Worm (Caenorhabditis elegans): ENCODE data around the gene Y55F3BL.4.

Y55F3BL.4 gene

DNA sequence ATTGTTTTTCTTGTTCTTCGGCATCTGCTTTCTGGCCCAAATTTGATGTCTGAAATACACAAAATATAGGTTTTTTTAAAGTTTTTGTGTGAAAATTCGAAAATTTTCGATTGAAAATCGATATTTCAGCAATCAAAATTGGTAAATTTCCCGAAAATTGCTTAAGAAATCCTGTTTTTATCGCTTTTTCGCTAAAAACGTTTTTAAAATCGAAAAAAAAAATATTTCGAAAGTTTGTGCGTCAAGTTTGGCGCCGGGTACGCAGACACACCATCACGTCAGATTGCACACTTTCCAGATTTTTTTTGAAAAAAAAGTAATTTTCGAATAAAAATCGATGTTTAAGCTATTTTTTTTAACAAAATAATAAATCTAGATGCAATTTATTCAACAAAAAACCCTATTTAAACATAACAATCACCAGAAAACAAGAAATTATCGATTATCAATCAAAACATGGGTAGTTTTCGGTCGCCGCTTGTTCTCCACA lies 9.5 kb upstream of the Y55F3BL.4 start, which contains the start of gene skr-18:
Gene skr-18, minus strand, starts transcription at position 51 of the 490 bp plus-strand sequence.
- no peak for TF ChIP-seq ceh-43 (GFP tag; optimal IDR thresholded peaks at IDR 0.05)

ce11 chrIV:796521-797073 lies 8.3 kb upstream of the Y55F3BL.4 start, which contains the start of the genes F56B3.11 and ech-5:
Gene F56B3.11 (minus strand): TSS chrIV:796571.
Gene ech-5 (plus strand): TSS chrIV:797023.
- TF ChIP-seq snpc-4 (tag; optimal IDR thresholded peaks at IDR 0.05), result no peak
- TF ChIP-seq lsy-2 (tag; optimal IDR thresholded peaks at IDR 0.05), result peak; percentile 69
- TF ChIP-seq ceh-83 (GFP tag; optimal IDR thresholded peaks at IDR 0.05), result peak; percentile 49
- no peak for TF ChIP-seq unc-120 (tag; optimal IDR thresholded peaks at IDR 0.05; ENCODE audit: poor library complexity, severe bottlenecking)
- no peak for TF ChIP-seq nhr-76 (tag; optimal IDR thresholded peaks at IDR 0.05)
- TF ChIP-seq cnd-1 (tag; optimal IDR thresholded peaks at IDR 0.05), result no peak
- TF ChIP-seq mab-5 (tag; optimal IDR thresholded peaks at IDR 0.05), result peak; percentile 36
- peak; percentile 26 for TF ChIP-seq ceh-43 (GFP tag; optimal IDR thresholded peaks at IDR 0.05)
- TF ChIP-seq M03D4.4 (tag; optimal IDR thresholded peaks at IDR 0.05), result peak; percentile 37
- peak; percentile 34 for TF ChIP-seq drap-1 (GFP tag; optimal IDR thresholded peaks at IDR 0.05)
- peak; percentile 55 for TF ChIP-seq bed-3 (GFP tag; optimal IDR thresholded peaks at IDR 0.05)
- peak; percentile 81 for TF ChIP-seq sptf-1 (tag; optimal IDR thresholded peaks at IDR 0.05)
- peak; percentile 80 for TF ChIP-seq ces-1 (GFP tag; optimal IDR thresholded peaks at IDR 0.05)
- peak; percentile 20 for TF ChIP-seq mep-1 (tag; optimal IDR thresholded peaks at IDR 0.05)
- TF ChIP-seq ceh-39 (tag; optimal IDR thresholded peaks at IDR 0.05), result no peak
- no peak for TF ChIP-seq pha-4 (tag; optimal IDR thresholded peaks at IDR 0.05)
- peak; percentile 82 for TF ChIP-seq nhr-237 (tag; optimal IDR thresholded peaks at IDR 0.05)
- TF ChIP-seq elt-1 (tag; optimal IDR thresholded peaks at IDR 0.05; ENCODE audit: borderline replicate concordance, insufficient read depth), result no peak
- TF ChIP-seq flh-1 (GFP tag; optimal IDR thresholded peaks at IDR 0.05), result no peak

DNA sequence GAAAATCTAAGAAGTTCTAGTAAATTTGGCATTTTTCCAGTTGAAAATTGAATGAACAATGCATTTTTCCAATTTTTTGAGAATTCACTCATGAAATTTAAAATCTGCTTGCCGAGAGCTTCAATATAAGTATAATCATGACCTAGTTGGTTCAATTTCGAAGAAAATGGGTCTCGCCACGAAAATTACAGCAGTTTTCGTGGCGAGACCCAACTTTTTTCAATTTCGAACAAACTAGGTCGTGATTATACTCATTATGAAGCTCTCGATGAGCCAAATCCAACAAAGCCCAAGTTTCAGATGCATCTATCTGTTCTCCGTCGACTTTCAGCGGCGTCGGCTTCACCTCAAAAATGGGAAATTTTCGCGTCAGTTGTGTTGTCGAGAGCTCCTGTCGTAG lies 4.4 kb upstream of the Y55F3BL.4 start, which contains the start of gene mrpl-46:
Gene mrpl-46, plus strand, starts transcription at position 301 of the 400 bp plus-strand sequence.
- no peak for TF ChIP-seq nhr-76 (tag; optimal IDR thresholded peaks at IDR 0.05)
- no peak for TF ChIP-seq lin-13 (tag; optimal IDR thresholded peaks at IDR 0.05)
- no peak for TF ChIP-seq lin-32 (GFP tag; optimal IDR thresholded peaks at IDR 0.05)
- no peak for TF ChIP-seq mep-1 (tag; optimal IDR thresholded peaks at IDR 0.05)
- TF ChIP-seq unc-62 (GFP tag; optimal IDR thresholded peaks at IDR 0.05), result no peak
- TF ChIP-seq unc-120 (tag; optimal IDR thresholded peaks at IDR 0.05; ENCODE audit: poor library complexity, severe bottlenecking), result no peak
- TF ChIP-seq tbx-8 (GFP tag; optimal IDR thresholded peaks at IDR 0.05), result no peak
- no peak for TF ChIP-seq mls-2 (tag; optimal IDR thresholded peaks at IDR 0.05)
- TF ChIP-seq blmp-1 (tag; optimal IDR thresholded peaks at IDR 0.05), result no peak
- TF ChIP-seq ces-1 (GFP tag; optimal IDR thresholded peaks at IDR 0.05), result no peak
- TF ChIP-seq nhr-237 (tag; optimal IDR thresholded peaks at IDR 0.05), result no peak
- TF ChIP-seq ham-2 (GFP tag; optimal IDR thresholded peaks at IDR 0.05), result no peak
- no peak for TF ChIP-seq lsy-2 (tag; optimal IDR thresholded peaks at IDR 0.05)
- no peak for TF ChIP-seq bed-3 (GFP tag; optimal IDR thresholded peaks at IDR 0.05)
- TF ChIP-seq snpc-4 (tag; optimal IDR thresholded peaks at IDR 0.05), result no peak
- no peak for TF ChIP-seq flh-1 (GFP tag; optimal IDR thresholded peaks at IDR 0.05)
- TF ChIP-seq sptf-1 (tag; optimal IDR thresholded peaks at IDR 0.05), result no peak

ce11 chrIV:801162-801561 lies 3.7 kb upstream of the Y55F3BL.4 start:
- no peak for TF ChIP-seq sptf-1 (tag; optimal IDR thresholded peaks at IDR 0.05)
- no peak for TF ChIP-seq mab-5 (tag; optimal IDR thresholded peaks at IDR 0.05)
- TF ChIP-seq hlh-1 (tag; optimal IDR thresholded peaks at IDR 0.05), result no peak
- no peak for TF ChIP-seq lsy-2 (tag; optimal IDR thresholded peaks at IDR 0.05)
- no peak for TF ChIP-seq lin-32 (GFP tag; optimal IDR thresholded peaks at IDR 0.05)
- no peak for TF ChIP-seq tbx-8 (GFP tag; optimal IDR thresholded peaks at IDR 0.05)
- TF ChIP-seq mls-2 (tag; optimal IDR thresholded peaks at IDR 0.05), result no peak
- TF ChIP-seq ceh-39 (tag; optimal IDR thresholded peaks at IDR 0.05), result no peak
- no peak for TF ChIP-seq unc-62 (GFP tag; optimal IDR thresholded peaks at IDR 0.05)
- TF ChIP-seq elt-3 (tag; optimal IDR thresholded peaks at IDR 0.05), result no peak
- no peak for TF ChIP-seq sem-2 (GFP tag; optimal IDR thresholded peaks at IDR 0.05)
- no peak for TF ChIP-seq pha-4 (tag; optimal IDR thresholded peaks at IDR 0.05)
- no peak for TF ChIP-seq blmp-1 (tag; optimal IDR thresholded peaks at IDR 0.05)
- no peak for TF ChIP-seq ztf-11 (tag; optimal IDR thresholded peaks at IDR 0.05)

DNA sequence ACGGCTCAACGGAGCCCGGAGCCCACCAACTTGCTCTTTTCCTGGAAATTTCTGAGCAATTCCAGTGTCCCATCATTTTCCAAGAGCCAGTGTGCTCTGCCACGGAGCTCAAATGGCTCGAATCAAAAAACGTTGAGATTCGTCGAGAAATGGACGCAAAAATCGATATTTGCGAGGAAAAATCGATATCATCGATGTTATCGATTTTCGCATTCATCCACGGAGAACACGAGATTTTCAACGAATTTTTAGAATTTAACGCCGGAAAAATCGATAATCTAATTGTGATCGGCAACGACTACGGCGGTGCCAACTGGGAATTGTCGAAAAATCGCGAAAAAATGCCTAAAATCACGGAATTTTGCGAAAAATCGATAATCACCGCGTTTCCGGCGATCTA lies 791 bp downstream of the Y55F3BL.4 start:
- TF ChIP-seq nhr-12 (tag; optimal IDR thresholded peaks at IDR 0.05), result no peak
- TF ChIP-seq mab-5 (tag; optimal IDR thresholded peaks at IDR 0.05), result no peak
- TF ChIP-seq M03D4.4 (tag; optimal IDR thresholded peaks at IDR 0.05), result no peak
- TF ChIP-seq ceh-83 (GFP tag; optimal IDR thresholded peaks at IDR 0.05), result no peak
- TF ChIP-seq snpc-4 (tag; optimal IDR thresholded peaks at IDR 0.05), result no peak
- TF ChIP-seq nhr-28 (tag; optimal IDR thresholded peaks at IDR 0.05), result no peak
- no peak for TF ChIP-seq pha-4 (tag; optimal IDR thresholded peaks at IDR 0.05)
- no peak for TF ChIP-seq tbx-8 (GFP tag; optimal IDR thresholded peaks at IDR 0.05)
- no peak for TF ChIP-seq elt-3 (tag; optimal IDR thresholded peaks at IDR 0.05)
- TF ChIP-seq sem-2 (GFP tag; optimal IDR thresholded peaks at IDR 0.05), result no peak
- no peak for TF ChIP-seq drap-1 (GFP tag; optimal IDR thresholded peaks at IDR 0.05)
- no peak for TF ChIP-seq nhr-2 (tag; optimal IDR thresholded peaks at IDR 0.05)
- no peak for TF ChIP-seq bed-3 (GFP tag; optimal IDR thresholded peaks at IDR 0.05)
- no peak for TF ChIP-seq zip-8 (tag; optimal IDR thresholded peaks at IDR 0.05)
- no peak for TF ChIP-seq lin-13 (tag; optimal IDR thresholded peaks at IDR 0.05)
- TF ChIP-seq unc-62 (GFP tag; optimal IDR thresholded peaks at IDR 0.05), result no peak
- no peak for TF ChIP-seq lsy-2 (tag; optimal IDR thresholded peaks at IDR 0.05)
- TF ChIP-seq elt-1 (tag; optimal IDR thresholded peaks at IDR 0.05; ENCODE audit: borderline replicate concordance, insufficient read depth), result no peak
- TF ChIP-seq blmp-1 (tag; optimal IDR thresholded peaks at IDR 0.05), result no peak
